Worm (Caenorhabditis elegans): Measurements from ENCODE around the gene BE10.1.

BE10.1 gene

ce11 chrIII:12764241-12764640, 25.1 kb downstream of the BE10.1 start, which contains the start of the genes irld-19 and irld-61:
Gene irld-19, minus strand, starts transcription at chrIII:12764341.
Gene irld-61, plus strand, starts transcription at chrIII:12764553.
- TF ChIP-seq nfyb-1 (GFP tag; IDR thresholded peaks at IDR 0.05) (no peak), snpc-4 (GFP tag; optimal IDR thresholded peaks at IDR 0.05) (no peak), snpc-4 (tag; optimal IDR thresholded peaks at IDR 0.05) (no peak), mcd-1 (GFP tag; IDR thresholded peaks at IDR 0.05) (no peak), hrde-1 (tag; optimal IDR thresholded peaks at IDR 0.05; ENCODE audit: borderline replicate concordance) (no peak), ccch-3 (GFP tag; optimal IDR thresholded peaks at IDR 0.05) (no peak), F57C9.4 (tag; optimal IDR thresholded peaks at IDR 0.05) (no peak)

ce11 chrIII:12757367-12757766, 32.0 kb downstream of the BE10.1 start, which contains the start of gene srw-9:
Gene srw-9, plus strand, starts transcription at chrIII:12757667.
- TF ChIP-seq efl-1 (GFP tag; optimal IDR thresholded peaks at IDR 0.05) (no peak), K12H6.12 (tag; optimal IDR thresholded peaks at IDR 0.05) (no peak), repo-1 (tag; optimal IDR thresholded peaks at IDR 0.05) (no peak), B0035.1 (tag; optimal IDR thresholded peaks at IDR 0.05) (no peak), hlh-26 (GFP tag; conservative IDR thresholded peaks at IDR 0.05) (no peak), dox-1 (GFP tag; IDR thresholded peaks at IDR 0.05) (no peak), ztf-22 (GFP tag; optimal IDR thresholded peaks at IDR 0.05) (no peak), Y56A3A.18 (GFP tag; IDR thresholded peaks at IDR 0.05) (no peak), attf-6 (GFP tag; IDR thresholded peaks at IDR 0.05) (no peak), B0261.1 (tag; optimal IDR thresholded peaks at IDR 0.05) (no peak), B0336.3 (GFP tag; IDR thresholded peaks at IDR 0.05) (no peak), attf-3 (GFP tag; conservative IDR thresholded peaks at IDR 0.05) (no peak), aptf-2 (GFP tag; conservative IDR thresholded peaks at IDR 0.05) (no peak), dpl-1 (GFP tag; optimal IDR thresholded peaks at IDR 0.05) (no peak), ztf-18 (tag; optimal IDR thresholded peaks at IDR 0.05) (no peak), lin-40 (tag; optimal IDR thresholded peaks at IDR 0.05) (no peak), Y95B8A.8 (GFP tag; IDR thresholded peaks at IDR 0.05) (no peak), ceh-79 (tag; optimal IDR thresholded peaks at IDR 0.05) (no peak), snpc-3.4 (tag; optimal IDR thresholded peaks at IDR 0.05) (no peak)

DNA sequence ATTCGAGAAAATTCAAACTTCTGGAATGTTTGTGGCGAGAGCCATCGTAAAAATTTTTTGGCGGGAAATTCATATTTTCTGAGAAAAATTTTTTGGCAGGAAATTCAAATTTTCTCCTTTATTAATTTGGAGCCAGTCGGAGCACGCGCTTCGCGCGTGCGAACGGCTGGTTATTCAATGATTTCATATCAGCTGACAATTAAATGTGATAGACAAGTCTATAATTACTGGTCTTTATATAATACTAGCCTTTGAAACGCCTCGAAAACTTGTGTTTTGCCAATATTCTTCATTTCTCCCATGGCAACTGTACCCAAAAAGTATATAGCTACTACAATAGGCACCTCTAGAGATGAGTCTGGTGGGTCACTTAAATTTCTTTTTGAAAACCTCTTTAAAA, 34.3 kb downstream of the BE10.1 start, which contains the start of gene srw-10:
srw-10 (plus strand) TSS at position 301 of the 400 bp plus-strand sequence.
- TF ChIP-seq F55B11.4 (tag; optimal IDR thresholded peaks at IDR 0.05; ENCODE audit: borderline replicate concordance, insufficient read depth): no peak
- no peak for TF ChIP-seq F23B12.7 (tag; optimal IDR thresholded peaks at IDR 0.05; ENCODE audit: insufficient read depth)
- TF ChIP-seq snpc-4 (GFP tag; optimal IDR thresholded peaks at IDR 0.05): no peak
- no peak for TF ChIP-seq snpc-4 (tag; optimal IDR thresholded peaks at IDR 0.05)
- TF ChIP-seq ceh-79 (tag; optimal IDR thresholded peaks at IDR 0.05): no peak
- no peak for TF ChIP-seq ztf-28 (GFP tag; IDR thresholded peaks at IDR 0.05)
- no peak for TF ChIP-seq ceh-58 (GFP tag; IDR thresholded peaks at IDR 0.05)
- TF ChIP-seq nhr-80 (tag; optimal IDR thresholded peaks at IDR 0.05): no peak
- no peak for TF ChIP-seq zim-3 (tag; optimal IDR thresholded peaks at IDR 0.05)
- TF ChIP-seq ccch-3 (GFP tag; optimal IDR thresholded peaks at IDR 0.05): no peak
- TF ChIP-seq lin-54 (GFP tag; optimal IDR thresholded peaks at IDR 0.05): no peak
- no peak for TF ChIP-seq mcd-1 (GFP tag; IDR thresholded peaks at IDR 0.05)
- no peak for TF ChIP-seq B0336.3 (GFP tag; IDR thresholded peaks at IDR 0.05)

ce11 chrIII:12750831-12751230, 38.5 kb downstream of the BE10.1 start, which contains the start of the genes irld-60 and irld-20:
Gene irld-60, minus strand, starts transcription at chrIII:12750931.
Gene irld-20, plus strand, starts transcription at chrIII:12751109.
- TF ChIP-seq hrde-1 (tag; optimal IDR thresholded peaks at IDR 0.05; ENCODE audit: borderline replicate concordance) (no peak), T26A5.8 (tag; optimal IDR thresholded peaks at IDR 0.05) (no peak), F39B2.1 (GFP tag; IDR thresholded peaks at IDR 0.05) (no peak), cebp-2 (GFP tag; IDR thresholded peaks at IDR 0.05) (no peak), him-1 (tag; optimal IDR thresholded peaks at IDR 0.05) (no peak), Y95B8A.8 (GFP tag; IDR thresholded peaks at IDR 0.05) (no peak), T07F8.4 (tag; optimal IDR thresholded peaks at IDR 0.05) (no peak), attf-6 (GFP tag; IDR thresholded peaks at IDR 0.05) (no peak), F55B11.4 (tag; optimal IDR thresholded peaks at IDR 0.05; ENCODE audit: borderline replicate concordance, insufficient read depth) (no peak), akir-1 (GFP tag; optimal IDR thresholded peaks at IDR 0.05) (no peak), dpff-1 (tag; optimal IDR thresholded peaks at IDR 0.05) (no peak), lag-1 (GFP tag; IDR thresholded peaks at IDR 0.05) (no peak), hlh-26 (GFP tag; conservative IDR thresholded peaks at IDR 0.05) (no peak), lsy-27 (tag; optimal IDR thresholded peaks at IDR 0.05; ENCODE audit: borderline replicate concordance, insufficient read depth) (no peak), Y79H2A.3 (GFP tag; conservative IDR thresholded peaks at IDR 0.05) (no peak), mcd-1 (GFP tag; IDR thresholded peaks at IDR 0.05) (no peak), ztf-22 (GFP tag; optimal IDR thresholded peaks at IDR 0.05) (no peak), lin-54 (GFP tag; optimal IDR thresholded peaks at IDR 0.05) (no peak)
